Worm (Caenorhabditis elegans): ENCODE measurements around the gene F47E1.2.

DNA sequence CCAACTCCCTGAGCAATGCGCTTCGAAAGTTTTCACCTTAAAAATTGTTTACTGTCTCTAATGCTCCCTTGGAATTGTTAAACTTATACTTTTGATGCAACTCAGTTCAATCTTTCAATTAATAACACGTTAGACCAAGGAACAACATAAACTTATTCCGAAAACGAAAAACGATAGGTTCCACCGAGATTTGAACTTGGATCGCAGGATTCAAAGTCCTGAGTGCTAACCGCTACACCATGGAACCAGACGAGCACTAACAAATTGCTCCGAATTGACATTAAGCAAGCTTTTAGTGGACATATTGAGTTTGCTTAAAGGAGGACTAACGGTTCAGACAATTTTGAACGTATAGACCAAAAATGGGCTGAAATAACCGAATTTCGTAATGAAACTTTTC is 17.0 kb downstream of the F47E1.2 start:
- TF ChIP-seq ces-1 (GFP tag; optimal IDR thresholded peaks at IDR 0.05) (no peak), lsy-2 (tag; optimal IDR thresholded peaks at IDR 0.05) (no peak), unc-39 (tag; optimal IDR thresholded peaks at IDR 0.05) (no peak), ztf-11 (tag; optimal IDR thresholded peaks at IDR 0.05) (no peak), pha-4 (tag; optimal IDR thresholded peaks at IDR 0.05) (no peak)
